Fruit fly (Drosophila melanogaster) S2 (cell line): ENCODE results near the gene Ing3.

ENCODE experiments used
- CG8478 ChIP-seq: fragments of >200 bp; optimal IDR thresholded peaks from 2 replicates; lab custom pipeline; 2018
- CTCF ChIP-seq, 2 experiments: fragments of >200 bp; optimal IDR thresholded peaks; 2 replicates each; lab custom pipeline; 2018

Gene Ing3

dm6 chrX:18644890-18645289 lies 8.0 kb downstream of the Ing3 start:
- TF ChIP-seq CG8478 (lab: Kevin White, UChicago) (no peak), CTCF (optimal IDR thresholded peaks at IDR 0.05; lab: Kevin White, UChicago) (no peak)

- TF ChIP-seq CG8478 (lab: Kevin White, UChicago) (no peak), CTCF (optimal IDR thresholded peaks at IDR 0.05; lab: Kevin White, UChicago) (no peak)
Measured at dm6 chrX:18643057-18643656, 9.7 kb downstream of the Ing3 start.

- TF ChIP-seq CG8478 (lab: Kevin White, UChicago) (no peak), CTCF (optimal IDR thresholded peaks at IDR 0.05; lab: Kevin White, UChicago) (no peak)
Measured at dm6 chrX:18636275-18636947, 16.5 kb downstream of the Ing3 start.

- no peak for TF ChIP-seq CG8478 (lab: Kevin White, UChicago)
- TF ChIP-seq CTCF (optimal IDR thresholded peaks at IDR 0.05; lab: Kevin White, UChicago): peak; percentile 94 to 97
Measured at dm6 chrX:18635118-18635552, 17.8 kb downstream of the Ing3 start.

- TF ChIP-seq CTCF (optimal IDR thresholded peaks at IDR 0.05; lab: Kevin White, UChicago): no peak
- no peak for TF ChIP-seq CG8478 (lab: Kevin White, UChicago)
Measured at dm6 chrX:18634716-18635115, 18.2 kb downstream of the Ing3 start, which contains the start of gene wgn. Gene wgn (minus strand): TSS chrX:18634908.

dm6 chrX:18630990-18631389 lies 21.9 kb downstream of the Ing3 start:
- TF ChIP-seq CTCF (optimal IDR thresholded peaks at IDR 0.05; lab: Kevin White, UChicago): no peak
- no peak for TF ChIP-seq CG8478 (lab: Kevin White, UChicago)

- TF ChIP-seq CTCF (optimal IDR thresholded peaks at IDR 0.05; lab: Kevin White, UChicago) (no peak), CG8478 (lab: Kevin White, UChicago) (no peak)
Measured at dm6 chrX:18627002-18627401, 25.9 kb downstream of the Ing3 start.

- TF ChIP-seq CTCF (optimal IDR thresholded peaks at IDR 0.05; lab: Kevin White, UChicago): peak; percentile 88 to 89
- no peak for TF ChIP-seq CG8478 (lab: Kevin White, UChicago)
Measured at dm6 chrX:18621649-18622346, 31.1 kb downstream of the Ing3 start.

dm6 chrX:18618122-18618521 lies 34.8 kb downstream of the Ing3 start:
- no peak for TF ChIP-seq CTCF (optimal IDR thresholded peaks at IDR 0.05; lab: Kevin White, UChicago)
- TF ChIP-seq CG8478 (lab: Kevin White, UChicago): no peak

- TF ChIP-seq CTCF (optimal IDR thresholded peaks at IDR 0.05; lab: Kevin White, UChicago) (no peak), CG8478 (lab: Kevin White, UChicago) (no peak)
Measured at dm6 chrX:18617489-18617888, 35.4 kb downstream of the Ing3 start, which contains the start of gene CG15040. Gene CG15040 (minus strand): TSS chrX:18617589.

dm6 chrX:18613434-18613833 lies 39.5 kb downstream of the Ing3 start:
- TF ChIP-seq CTCF (optimal IDR thresholded peaks at IDR 0.05; lab: Kevin White, UChicago) (no peak), CG8478 (lab: Kevin White, UChicago) (no peak)
